Fruit fly (Drosophila melanogaster): Measurements from ENCODE around the gene Lectin-galC1.

The Lectin-galC1 gene

dm6 chr2L:19376145-19376544, 41.1 kb upstream of the Lectin-galC1 start (continued):
- no peak for TF ChIP-seq Dip2 (GFP tag; IDR thresholded peaks at IDR 0.05)
- TF ChIP-seq CG11560 (tag; IDR thresholded peaks at IDR 0.05) = no peak
- no peak for TF ChIP-seq dpn (GFP tag; optimal IDR thresholded peaks at IDR 0.05)
- no peak for TF ChIP-seq Hr39 (optimal IDR thresholded peaks at IDR 0.05)
- peak; percentile 30 for TF ChIP-seq zen (tag; optimal IDR thresholded peaks at IDR 0.05)
- peak; percentile 33 for TF ChIP-seq CG12391 (tag; optimal IDR thresholded peaks at IDR 0.05)
- TF ChIP-seq Dfd (GFP tag; optimal IDR thresholded peaks at IDR 0.05) = no peak
- no peak for TF ChIP-seq Gug (GFP tag; IDR thresholded peaks at IDR 0.05)
- TF ChIP-seq CG34422 (GFP tag; IDR thresholded peaks at IDR 0.05) = no peak
- TF ChIP-seq Tbp (GFP tag; optimal IDR thresholded peaks at IDR 0.05) = no peak
- TF ChIP-seq scrt (GFP tag; optimal IDR thresholded peaks at IDR 0.05) = no peak
- TF ChIP-seq nerfin-1 (tag; optimal IDR thresholded peaks at IDR 0.05) = no peak
- TF ChIP-seq mld (GFP tag; IDR thresholded peaks at IDR 0.05; ENCODE audit: partially characterized antibody) = no peak
- no peak for TF ChIP-seq CG11695 (GFP tag; IDR thresholded peaks at IDR 0.05)
- TF ChIP-seq Meics (GFP tag; optimal IDR thresholded peaks at IDR 0.05) = no peak
- no peak for TF ChIP-seq eyg (GFP tag; optimal IDR thresholded peaks at IDR 0.05)
- no peak for TF ChIP-seq nom (GFP tag; optimal IDR thresholded peaks at IDR 0.05)
- TF ChIP-seq CG11093 (GFP tag; IDR thresholded peaks at IDR 0.05) = 0 out of 3 replicates have a peak, but pooled peaks have one; percentile 30
- no peak for TF ChIP-seq jing (GFP tag; optimal IDR thresholded peaks at IDR 0.05)
- no peak for TF ChIP-seq CG17912 (GFP tag; optimal IDR thresholded peaks at IDR 0.05)
- no peak for TF ChIP-seq inv (GFP tag; IDR thresholded peaks at IDR 0.05; ENCODE audit: partially characterized antibody)
- no peak for TF ChIP-seq cwo (GFP tag; optimal IDR thresholded peaks at IDR 0.05)
- TF ChIP-seq danr (GFP tag; IDR thresholded peaks at IDR 0.05) = no peak
- TF ChIP-seq croc (GFP tag; conservative IDR thresholded peaks at IDR 0.05) = 0 out of 3 replicates have a peak, but pooled peaks have one; percentile 34
- no peak for TF ChIP-seq CG12769 (tag; optimal IDR thresholded peaks at IDR 0.05)
- peak; percentile 17; the same call in 1 of the 2 replicates for TF ChIP-seq Rx (GFP tag; IDR thresholded peaks at IDR 0.05)
- no peak for TF ChIP-seq run (tag; optimal IDR thresholded peaks at IDR 0.05)
- TF ChIP-seq cg (GFP tag; optimal IDR thresholded peaks at IDR 0.05) = no peak
- no peak for TF ChIP-seq abd-A (tag; optimal IDR thresholded peaks at IDR 0.05)
- no peak for TF ChIP-seq Abd-B (GFP tag; optimal IDR thresholded peaks at IDR 0.05)
- no peak for TF ChIP-seq CG13296 (GFP tag; optimal IDR thresholded peaks at IDR 0.05)
- no peak for TF ChIP-seq CG7556 (GFP tag; optimal IDR thresholded peaks at IDR 0.05)
- TF ChIP-seq Awh (GFP tag; IDR thresholded peaks at IDR 0.05) = 0 out of 2 replicates have a peak, but pooled peaks have one; percentile 32
- no peak for TF ChIP-seq slbo (GFP tag; IDR thresholded peaks at IDR 0.05)
- TF ChIP-seq vfl (GFP tag; optimal IDR thresholded peaks at IDR 0.05) = no peak
- TF ChIP-seq Doc3 (GFP tag; IDR thresholded peaks at IDR 0.05; ENCODE audit: partially characterized antibody) = no peak
- no peak for TF ChIP-seq sima (GFP tag; optimal IDR thresholded peaks at IDR 0.05)
- TF ChIP-seq chn (GFP tag; optimal IDR thresholded peaks at IDR 0.05) = no peak
- TF ChIP-seq CG16815 (GFP tag; optimal IDR thresholded peaks at IDR 0.05) = peak; percentile 25
- TF ChIP-seq pros (GFP tag; optimal IDR thresholded peaks at IDR 0.05) = no peak
- TF ChIP-seq al (GFP tag; IDR thresholded peaks at IDR 0.05) = no peak
- TF ChIP-seq vvl (GFP tag; IDR thresholded peaks at IDR 0.05) = peak; percentile 58
- TF ChIP-seq CG15479 (GFP tag; optimal IDR thresholded peaks at IDR 0.05) = no peak
- no peak for TF ChIP-seq az2 (GFP tag; optimal IDR thresholded peaks at IDR 0.05)
- TF ChIP-seq ham (GFP tag; IDR thresholded peaks at IDR 0.05) = no peak
- no peak for TF ChIP-seq B-H2 (GFP tag; optimal IDR thresholded peaks at IDR 0.05)
- TF ChIP-seq lab (GFP tag; optimal IDR thresholded peaks at IDR 0.05) = no peak
- 0 out of 3 replicates have a peak, but pooled peaks have one; percentile 12 for TF ChIP-seq CG11456 (GFP tag; IDR thresholded peaks at IDR 0.05)
- TF ChIP-seq Hr51 (GFP tag; optimal IDR thresholded peaks at IDR 0.05) = no peak
- TF ChIP-seq CG11696 (GFP tag; IDR thresholded peaks at IDR 0.05) = no peak
- TF ChIP-seq CG9609 (GFP tag; optimal IDR thresholded peaks at IDR 0.05) = no peak

All from whole organism, embryonic.